Worm (Caenorhabditis elegans) whole organism, L3 larva: ENCODE measurements around the gene srg-53.

Experiments used
- R02D3.7 ChIP-seq: fragments of 150-350 bp; optimal IDR thresholded peaks from 2 replicates; lab custom pipeline; 2014; ENCODE audit warnings: missing biosample characterization, missing genetic modification characterization
- aly-2 ChIP-seq: fragments of 150-350 bp; optimal IDR thresholded peaks from 2 replicates; lab custom pipeline; 2014; ENCODE audit warnings: missing biosample characterization, missing genetic modification characterization
- ama-1 ChIP-seq: fragments of 150-350 bp; optimal IDR thresholded peaks from 2 replicates; lab custom pipeline; 2018
- ceh-16 ChIP-seq: sonication (generic microtip); optimal IDR thresholded peaks from 2 replicates; lab custom pipeline; 2017; ENCODE audit warnings: missing biosample characterization, missing genetic modification characterization
- ceh-28 ChIP-seq: fragments of 150-350 bp; optimal IDR thresholded peaks from 2 replicates; lab custom pipeline; 2014; ENCODE audit warnings: missing biosample characterization, missing genetic modification reagents, missing genetic modification characterization
- ceh-9 ChIP-seq: sonication (generic microtip); optimal IDR thresholded peaks from 2 replicates; lab custom pipeline; 2018; ENCODE audit warnings: missing biosample characterization, missing genetic modification characterization
- daf-12 ChIP-seq: fragments of 150-350 bp; optimal IDR thresholded peaks from 2 replicates; lab custom pipeline; 2014; ENCODE audit warnings: missing biosample characterization, missing genetic modification reagents, missing genetic modification characterization
- egl-27 ChIP-seq: sonication (generic microtip); optimal IDR thresholded peaks from 4 replicates; lab custom pipeline; 2017; ENCODE audit warnings: missing biosample characterization, missing genetic modification reagents, missing genetic modification characterization
- egl-5 ChIP-seq: fragments of 150-350 bp; optimal IDR thresholded peaks from 2 replicates; lab custom pipeline; 2017; ENCODE audit warnings: missing biosample characterization, missing genetic modification reagents, missing genetic modification characterization, inconsistent platforms
- elt-1 ChIP-seq: fragments of 150-350 bp; optimal IDR thresholded peaks from 2 replicates; lab custom pipeline; 2014; ENCODE audit warnings: missing biosample characterization, missing genetic modification characterization
- elt-3 ChIP-seq, 3 experiments: fragments of 150-350 bp in 1 of 3; sonication (generic microtip) in 2 of 3; optimal IDR thresholded peaks; 2 replicates in 2 of 3; 4 replicates in 1 of 3; lab custom pipeline; 2014 to 2017; ENCODE audit warnings: missing biosample characterization in 3 of 3, missing genetic modification characterization in 3 of 3
- fkh-10 ChIP-seq: sonication (generic microtip); optimal IDR thresholded peaks from 2 replicates; lab custom pipeline; 2017; ENCODE audit warnings: missing biosample characterization, missing genetic modification reagents, missing genetic modification characterization
- fkh-2 ChIP-seq: fragments of 150-350 bp; optimal IDR thresholded peaks from 2 replicates; lab custom pipeline; 2014; ENCODE audit warnings: missing biosample characterization, missing genetic modification reagents, missing genetic modification characterization
- fos-1 ChIP-seq: fragments of 150-350 bp; optimal IDR thresholded peaks from 2 replicates; lab custom pipeline; 2014; ENCODE audit warnings: missing biosample characterization, missing genetic modification characterization
- hmg-11 ChIP-seq: sonication (generic microtip); optimal IDR thresholded peaks from 2 replicates; lab custom pipeline; 2016; ENCODE audit warnings: missing genetic modification characterization, missing compliant biosample characterization
- jun-1 ChIP-seq: fragments of 150-350 bp; optimal IDR thresholded peaks from 2 replicates; lab custom pipeline; 2014; ENCODE audit warnings: missing biosample characterization, missing genetic modification reagents, missing genetic modification characterization
- lin-39 ChIP-seq: fragments of 150-350 bp; optimal IDR thresholded peaks from 2 replicates; lab custom pipeline; 2018; ENCODE audit warnings: missing biosample characterization, missing genetic modification reagents, missing genetic modification characterization
- lsy-12 ChIP-seq: sonication (generic microtip); optimal IDR thresholded peaks from 2 replicates; lab custom pipeline; 2016; ENCODE audit warnings: mild to moderate bottlenecking, missing genetic modification characterization, missing compliant biosample characterization
- nfya-1 ChIP-seq: sonication (generic microtip); optimal IDR thresholded peaks from 2 replicates; lab custom pipeline; 2017; ENCODE audit warnings: missing genetic modification characterization, mild to moderate bottlenecking, missing compliant biosample characterization, antibody characterized with exemption, moderate library complexity; ENCODE audit not compliant: insufficient read depth
- nhr-11 ChIP-seq: fragments of 150-350 bp; optimal IDR thresholded peaks from 2 replicates; lab custom pipeline; 2014; ENCODE audit warnings: missing biosample characterization, missing genetic modification characterization
- nhr-23 ChIP-seq: fragments of 150-350 bp; optimal IDR thresholded peaks from 2 replicates; lab custom pipeline; 2014; ENCODE audit warnings: missing biosample characterization, missing genetic modification reagents, missing genetic modification characterization
- nhr-237 ChIP-seq: fragments of 150-350 bp; optimal IDR thresholded peaks from 2 replicates; lab custom pipeline; 2014; ENCODE audit warnings: missing biosample characterization, missing genetic modification characterization
- nhr-28 ChIP-seq: fragments of 150-350 bp; optimal IDR thresholded peaks from 2 replicates; lab custom pipeline; 2014; ENCODE audit warnings: missing biosample characterization, missing genetic modification characterization
- nhr-43 ChIP-seq: sonication (generic microtip); optimal IDR thresholded peaks from 2 replicates; lab custom pipeline; 2016; ENCODE audit warnings: mild to moderate bottlenecking, missing genetic modification characterization, missing compliant biosample characterization; ENCODE audit not compliant: poor library complexity, severe bottlenecking
- nhr-67 ChIP-seq: fragments of 150-350 bp; optimal IDR thresholded peaks from 2 replicates; lab custom pipeline; 2014; ENCODE audit warnings: missing biosample characterization, missing genetic modification characterization
- pha-4 ChIP-seq: fragments of 150-350 bp; optimal IDR thresholded peaks from 2 replicates; lab custom pipeline; 2014; ENCODE audit warnings: missing biosample characterization, missing genetic modification reagents, missing genetic modification characterization
- pqm-1 ChIP-seq: fragments of 150-350 bp; optimal IDR thresholded peaks from 2 replicates; lab custom pipeline; 2017; ENCODE audit warnings: missing biosample characterization, missing genetic modification characterization, inconsistent platforms
- sea-2 ChIP-seq: fragments of 150-350 bp; sonication (generic microtip); optimal IDR thresholded peaks from 4 replicates; lab custom pipeline; 2014; ENCODE audit warnings: missing biosample characterization, missing genetic modification reagents, missing genetic modification characterization
- skn-1 ChIP-seq: fragments of 150-350 bp; optimal IDR thresholded peaks from 2 replicates; lab custom pipeline; 2014; ENCODE audit warnings: missing biosample characterization, missing genetic modification characterization
- snpc-4 ChIP-seq: fragments of 150-350 bp; optimal IDR thresholded peaks from 2 replicates; lab custom pipeline; 2014; ENCODE audit warnings: missing biosample characterization, missing genetic modification characterization
- tbx-2 ChIP-seq: sonication (generic microtip); optimal IDR thresholded peaks from 2 replicates; lab custom pipeline; 2016; ENCODE audit warnings: mild to moderate bottlenecking, missing genetic modification characterization, missing compliant biosample characterization
- unc-62 ChIP-seq: fragments of 150-350 bp; sonication (generic microtip); optimal IDR thresholded peaks from 4 replicates; lab custom pipeline; 2014; ENCODE audit warnings: missing biosample characterization, missing genetic modification reagents, missing genetic modification characterization
- zag-1 ChIP-seq: fragments of 150-350 bp; optimal IDR thresholded peaks from 2 replicates; lab custom pipeline; 2014; ENCODE audit warnings: missing biosample characterization, missing genetic modification characterization
- ztf-4 ChIP-seq: fragments of 150-350 bp; optimal IDR thresholded peaks from 2 replicates; lab custom pipeline; 2014; ENCODE audit warnings: missing biosample characterization, missing genetic modification characterization

srg-53 gene

DNA sequence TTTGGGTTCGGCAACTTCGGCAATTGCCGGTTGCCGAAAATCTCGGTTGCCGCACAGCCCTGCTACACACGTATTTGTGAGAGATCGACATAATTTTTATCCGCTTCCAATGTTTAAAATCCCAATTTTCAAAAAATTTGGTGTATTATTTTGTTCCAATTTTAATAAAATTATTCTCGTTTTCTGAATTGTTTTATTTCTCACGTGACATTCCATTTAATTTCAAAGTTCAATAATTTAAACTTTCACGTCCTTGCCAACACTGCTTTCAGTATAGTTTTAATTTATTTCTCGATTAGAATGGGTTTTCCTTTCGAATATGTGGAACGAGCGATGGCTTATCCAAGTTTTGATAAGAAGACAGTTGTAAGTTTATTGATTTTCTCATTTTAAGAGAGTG is 22.7 kb upstream of the srg-53 start, which contains the start of gene K09C6.2:
K09C6.2 (plus strand) TSS at position 301 of the 400 bp plus-strand sequence.
- TF ChIP-seq ama-1 (lab: Kevin White, UChicago): no peak
- no peak for TF ChIP-seq nfya-1
- TF ChIP-seq tbx-2 (tag; lab: Kevin White, UChicago): no peak
- TF ChIP-seq ceh-16: no peak
- no peak for TF ChIP-seq unc-62
- TF ChIP-seq jun-1: no peak
- no peak for TF ChIP-seq egl-5 (tag; lab: Kevin White, UChicago)
- TF ChIP-seq skn-1 (tag; lab: Kevin White, UChicago): no peak
- TF ChIP-seq ceh-9 (tag; lab: Kevin White, UChicago): no peak

DNA sequence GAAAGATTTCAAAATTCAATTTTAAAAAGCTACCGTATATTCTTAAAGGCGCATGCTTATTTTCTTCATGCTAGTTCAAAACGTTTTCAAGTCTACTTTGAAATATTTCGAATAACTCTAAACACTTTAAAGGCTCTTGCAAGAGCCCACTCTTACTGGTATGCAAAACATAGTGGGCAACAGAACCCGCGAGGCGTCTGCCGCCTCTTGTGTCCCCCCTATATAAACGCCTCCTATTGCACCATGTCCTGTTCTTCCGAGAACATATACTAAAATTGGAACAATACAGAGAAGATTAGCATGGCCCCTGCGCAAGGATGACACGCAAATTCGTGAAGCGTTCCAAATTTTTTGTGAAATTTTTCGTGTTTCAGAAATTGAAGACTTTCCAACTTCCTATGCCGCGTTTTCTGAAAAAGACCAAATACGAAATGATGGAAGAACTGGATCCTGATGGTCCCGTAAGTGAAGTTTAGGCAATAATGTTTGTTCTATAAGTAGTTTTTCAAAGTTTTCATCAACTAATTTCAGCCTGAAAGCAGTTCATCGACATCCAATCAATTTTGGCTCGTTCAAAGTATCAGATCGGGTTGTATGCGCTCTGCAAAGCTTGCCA is 20.3 kb upstream of the srg-53 start:
- TF ChIP-seq zag-1 (tag; lab: Kevin White, UChicago): no peak
- peak; percentile 84 for TF ChIP-seq snpc-4

DNA sequence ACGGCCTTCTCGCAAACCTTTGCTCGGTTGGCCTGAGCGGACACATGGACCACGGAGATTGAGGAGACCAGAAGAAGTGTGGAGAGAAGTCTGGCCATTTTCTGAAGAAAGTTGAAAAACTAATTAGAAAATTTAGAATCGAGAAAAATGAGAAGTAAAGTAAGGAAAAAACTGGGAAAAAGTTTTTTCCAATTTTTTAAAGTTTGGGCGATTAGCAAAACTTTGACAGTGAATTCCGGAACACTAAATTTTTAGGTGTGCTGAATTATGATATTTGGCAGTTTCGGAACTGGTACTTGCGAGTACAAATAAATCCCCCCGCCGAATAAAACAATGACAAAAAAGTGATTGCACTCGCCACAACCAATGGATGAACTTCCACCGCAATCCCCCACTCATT is 12.5 kb upstream of the srg-53 start, which contains the start of gene T02B11.3:
T02B11.3 (minus strand) TSS at position 101 of the 400 bp plus-strand sequence.
- no peak for TF ChIP-seq snpc-4
- no peak for TF ChIP-seq ztf-4
- no peak for TF ChIP-seq hmg-11 (tag; lab: Kevin White, UChicago)
- TF ChIP-seq ceh-9 (tag; lab: Kevin White, UChicago): no peak
- no peak for TF ChIP-seq R02D3.7 (tag; lab: Kevin White, UChicago)
- TF ChIP-seq nhr-43 (tag; lab: Kevin White, UChicago): no peak
- TF ChIP-seq tbx-2 (tag; lab: Kevin White, UChicago): no peak
- TF ChIP-seq daf-12 (tag; lab: Kevin White, UChicago): no peak
- no peak for TF ChIP-seq unc-62
- no peak for TF ChIP-seq fos-1 (tag; lab: Kevin White, UChicago)
- no peak for TF ChIP-seq elt-3 (tag; optimal IDR thresholded peaks at IDR 0.05; lab: Kevin White, UChicago)
- no peak for TF ChIP-seq ceh-16
- TF ChIP-seq lin-39: no peak
- TF ChIP-seq nhr-23 (tag; lab: Kevin White, UChicago): no peak

DNA sequence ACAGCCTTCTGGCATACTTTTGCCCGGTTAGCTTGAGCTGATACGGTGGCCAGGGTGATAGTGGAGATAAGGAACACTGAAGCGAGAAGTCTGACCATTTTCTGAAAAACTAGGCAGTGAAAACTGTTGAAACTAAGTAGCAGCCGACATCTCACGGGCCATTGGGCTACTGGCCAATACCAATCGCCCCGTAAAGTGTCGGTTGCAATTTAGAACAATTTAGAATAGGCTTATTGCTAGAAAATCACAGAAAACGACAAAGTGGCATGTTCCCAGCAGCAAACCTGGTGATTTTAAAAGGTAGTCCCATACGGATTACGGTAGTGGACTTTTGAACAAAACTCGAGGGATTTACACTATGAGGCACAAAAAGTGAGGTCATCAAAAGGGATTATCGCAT is 8.2 kb upstream of the srg-53 start, which contains the start of gene T02B11.4:
T02B11.4 (minus strand) TSS at position 101 of the 400 bp plus-strand sequence.
- no peak for TF ChIP-seq egl-27 (tag; lab: Kevin White, UChicago)
- no peak for TF ChIP-seq fkh-2
- no peak for TF ChIP-seq ceh-9 (tag; lab: Kevin White, UChicago)
- no peak for TF ChIP-seq elt-1 (tag; lab: Kevin White, UChicago)
- TF ChIP-seq nhr-11 (tag; lab: Kevin White, UChicago): no peak
- TF ChIP-seq ama-1 (lab: Kevin White, UChicago): no peak
- no peak for TF ChIP-seq aly-2 (tag; lab: Kevin White, UChicago)
- no peak for TF ChIP-seq pqm-1 (tag; lab: Kevin White, UChicago)
- TF ChIP-seq ceh-28 (tag; lab: Kevin White, UChicago): no peak
- no peak for TF ChIP-seq skn-1 (tag; lab: Kevin White, UChicago)

DNA sequence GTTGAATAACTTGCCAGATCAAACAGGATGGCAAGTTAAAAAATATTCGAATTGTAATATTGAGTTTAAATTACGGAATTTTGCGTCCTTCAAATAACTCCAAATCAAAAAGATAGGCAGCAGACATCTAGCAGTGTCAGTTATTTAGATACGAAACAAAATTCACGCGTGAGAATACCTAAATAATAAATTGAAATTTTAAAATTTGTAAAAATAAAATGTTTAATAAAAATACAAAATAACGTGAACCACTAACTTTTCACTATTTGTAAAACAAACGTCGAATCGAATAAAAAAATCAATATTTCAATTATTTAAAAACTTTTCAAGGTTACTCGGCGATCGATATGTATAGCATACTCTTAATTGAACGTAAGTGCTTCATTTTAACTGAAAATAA is 3.3 kb upstream of the srg-53 start, which contains the start of gene T02B11.9:
T02B11.9 (plus strand) TSS at position 301 of the 400 bp plus-strand sequence.
- TF ChIP-seq nhr-28 (no peak), sea-2 (GFP tag; lab: Kevin White, UChicago) (no peak), zag-1 (tag; lab: Kevin White, UChicago) (no peak), daf-12 (tag; lab: Kevin White, UChicago) (no peak), nhr-67 (no peak), fkh-2 (no peak), nhr-237 (tag; lab: Kevin White, UChicago) (no peak), unc-62 (no peak), lsy-12 (tag; lab: Kevin White, UChicago) (no peak), elt-1 (tag; lab: Kevin White, UChicago) (no peak), ceh-9 (tag; lab: Kevin White, UChicago) (no peak), fkh-10 (GFP tag; lab: Kevin White, UChicago) (no peak), pha-4 (tag; lab: Kevin White, UChicago) (no peak), aly-2 (tag; lab: Kevin White, UChicago) (no peak)
